Fruit fly (Drosophila melanogaster) S2 (cell line): ENCODE results near the gene CG15209.

Experiments used
- CG8478 ChIP-seq: fragments of >200 bp; optimal IDR thresholded peaks from 2 replicates; lab custom pipeline; 2018
- CTCF ChIP-seq, 2 experiments: fragments of >200 bp; optimal IDR thresholded peaks; 2 replicates each; lab custom pipeline; 2018

DNA sequence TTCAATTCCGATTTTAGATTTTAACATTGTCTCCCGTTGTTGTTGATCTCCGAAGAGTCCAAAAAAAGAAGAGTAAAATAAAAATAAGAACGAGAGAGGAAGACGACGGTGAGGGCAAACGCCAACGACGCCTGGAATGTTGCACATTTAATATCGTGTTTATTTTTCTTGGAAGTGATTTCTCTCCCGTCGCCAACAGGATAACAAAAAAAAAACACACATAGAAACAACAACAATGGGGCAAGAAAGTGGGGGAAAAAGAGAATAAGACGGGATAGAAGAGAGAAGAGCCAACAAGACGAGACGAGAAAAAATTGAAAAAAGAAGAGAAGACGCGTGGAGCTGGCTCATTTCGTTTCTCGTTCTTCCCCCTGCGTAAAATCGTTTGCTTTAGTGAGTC is 41.0 kb upstream of the CG15209 start:
- TF ChIP-seq CG8478 (lab: Kevin White, UChicago) (no peak), CTCF (optimal IDR thresholded peaks at IDR 0.05; lab: Kevin White, UChicago) (no peak)
